Worm (Caenorhabditis elegans): ENCODE measurements around the gene F49C12.2.

DNA sequence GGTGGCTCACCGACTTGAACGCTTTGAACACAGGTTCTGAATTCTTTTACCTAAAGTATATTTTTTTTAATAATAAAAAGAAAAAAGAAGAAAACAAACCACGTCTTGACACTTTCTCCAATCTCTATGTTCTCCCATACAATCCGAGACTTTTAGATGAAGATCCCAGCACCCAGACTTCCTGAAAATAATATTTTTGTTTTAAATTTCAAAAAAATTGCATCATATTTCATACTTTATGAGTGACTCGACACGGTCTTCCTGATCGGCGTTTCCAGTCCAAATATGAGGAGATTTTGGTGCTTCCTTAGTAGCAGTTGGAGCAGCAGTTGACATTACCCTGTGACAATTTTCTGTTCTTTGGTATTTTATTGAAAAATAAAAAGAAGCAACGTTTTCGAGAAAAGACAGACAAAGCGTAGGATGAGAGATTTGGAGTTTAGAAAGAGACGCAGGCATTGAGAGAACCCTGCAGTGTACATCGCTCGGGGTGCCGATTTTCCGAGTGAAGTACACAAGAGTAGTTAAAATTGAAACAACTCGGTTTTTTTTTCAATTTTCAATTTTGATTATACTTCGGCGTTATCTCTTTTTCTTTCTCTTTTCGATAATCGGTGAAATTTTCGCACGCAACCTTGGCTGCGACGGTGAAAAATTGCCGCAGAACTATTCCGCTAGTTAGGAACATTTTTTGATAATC, 36.7 kb upstream of the F49C12.2 start, which contains the start of the genes coa-4 and T20D3.14:
- no peak for TF ChIP-seq B0310.2 (tag; optimal IDR thresholded peaks at IDR 0.05)
- TF ChIP-seq hmg-4 (GFP tag; optimal IDR thresholded peaks at IDR 0.05), result no peak
- TF ChIP-seq tbx-11 (GFP tag; IDR thresholded peaks at IDR 0.05), result no peak
- TF ChIP-seq sea-1 (GFP tag; conservative IDR thresholded peaks at IDR 0.05), result no peak
- TF ChIP-seq hmbx-1 (tag; optimal IDR thresholded peaks at IDR 0.05), result no peak
- no peak for TF ChIP-seq scrt-1 (GFP tag; IDR thresholded peaks at IDR 0.05)
- no peak for TF ChIP-seq ceh-36 (tag; optimal IDR thresholded peaks at IDR 0.05)
- TF ChIP-seq ama-1 (optimal IDR thresholded peaks at IDR 0.05), result no peak
